Fruit fly (Drosophila melanogaster): Measurements from ENCODE around the gene Cp7Fb.

Cp7Fb gene

DNA sequence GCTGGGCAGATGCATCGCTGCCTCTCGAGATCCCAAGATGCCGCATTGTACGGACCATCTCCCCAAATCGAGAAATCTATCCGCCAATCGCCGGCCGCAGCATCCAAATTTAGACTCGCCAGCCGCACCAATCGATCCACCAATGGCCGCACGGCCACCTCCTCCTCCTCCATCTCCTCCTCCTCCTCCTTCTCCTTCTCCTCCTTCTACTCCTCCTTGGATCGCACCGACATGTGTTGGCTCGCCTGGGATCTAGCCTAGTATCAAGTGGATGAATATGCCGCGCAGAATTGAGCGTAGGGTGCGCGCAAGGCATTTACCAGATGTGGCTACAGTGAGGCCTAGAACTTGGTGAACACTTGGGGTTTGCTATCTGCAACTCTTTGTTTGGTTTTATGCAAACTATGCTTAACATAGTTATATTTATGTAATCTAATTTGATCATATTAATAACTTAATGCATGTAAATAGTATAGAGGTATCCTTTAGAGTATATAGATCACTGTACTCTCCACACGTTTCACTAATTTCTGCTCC is 18.6 kb upstream of the Cp7Fb start, which contains the start of gene org-1 (continued):
- peak; percentile 98 for TF ChIP-seq CG7372 (GFP tag; IDR thresholded peaks at IDR 0.05)
- TF ChIP-seq CG8290 (GFP tag; optimal IDR thresholded peaks at IDR 0.05): peak; percentile 91
- TF ChIP-seq CG8290 (tag; optimal IDR thresholded peaks at IDR 0.05): peak; percentile 82 to 97
- TF ChIP-seq chinmo (GFP tag; IDR thresholded peaks at IDR 0.05; ENCODE audit: partially characterized antibody): no peak
- TF ChIP-seq Ets97D (GFP tag; optimal IDR thresholded peaks at IDR 0.05): peak; percentile 57
- TF ChIP-seq D19A (tag; optimal IDR thresholded peaks at IDR 0.05): peak; percentile 92
- peak; percentile 75 for TF ChIP-seq Hey (tag; optimal IDR thresholded peaks at IDR 0.05)
- peak; percentile 24; the same call in 1 of the 2 replicates for TF ChIP-seq inv (GFP tag; IDR thresholded peaks at IDR 0.05; ENCODE audit: partially characterized antibody)
- TF ChIP-seq fd102C (GFP tag; optimal IDR thresholded peaks at IDR 0.05): peak; percentile 82
- peak; percentile 91 for TF ChIP-seq crol (GFP tag; IDR thresholded peaks at IDR 0.05)
- peak; percentile 94 for TF ChIP-seq Abd-B (GFP tag; optimal IDR thresholded peaks at IDR 0.05)
- TF ChIP-seq al (GFP tag; IDR thresholded peaks at IDR 0.05): peak; percentile 92
- peak; percentile 20 for TF ChIP-seq CG9876 (GFP tag; optimal IDR thresholded peaks at IDR 0.05)
- peak; percentile 95 for TF ChIP-seq tin (GFP tag; optimal IDR thresholded peaks at IDR 0.05)
- TF ChIP-seq Scr (GFP tag; IDR thresholded peaks at IDR 0.05; ENCODE audit: partially characterized antibody): no peak
- TF ChIP-seq HLH3B (GFP tag; IDR thresholded peaks at IDR 0.05): peak; percentile 98
- peak; percentile 88 for TF ChIP-seq CG18619 (GFP tag; optimal IDR thresholded peaks at IDR 0.05)
- peak; percentile 77 for TF ChIP-seq CG30020 (tag; optimal IDR thresholded peaks at IDR 0.05)
- peak; percentile 83 for TF ChIP-seq CG7745 (tag; optimal IDR thresholded peaks at IDR 0.05)
- TF ChIP-seq bbx (GFP tag; IDR thresholded peaks at IDR 0.05; ENCODE audit: partially characterized antibody): no peak
- peak; percentile 84 for TF ChIP-seq Hmr (GFP tag; optimal IDR thresholded peaks at IDR 0.05)
- TF ChIP-seq CG6854 (GFP tag; optimal IDR thresholded peaks at IDR 0.05): peak; percentile 82
- TF ChIP-seq B-H2 (GFP tag; optimal IDR thresholded peaks at IDR 0.05): peak; percentile 84
- TF ChIP-seq CG10462 (GFP tag; optimal IDR thresholded peaks at IDR 0.05): peak; percentile 91
- peak; percentile 97 for TF ChIP-seq Rfx (GFP tag; IDR thresholded peaks at IDR 0.05)
- TF ChIP-seq disco-r (GFP tag; optimal IDR thresholded peaks at IDR 0.05): peak; percentile 65
- no peak for TF ChIP-seq ash1 (GFP tag; optimal IDR thresholded peaks at IDR 0.05)
- peak; percentile 58 for TF ChIP-seq lbe (GFP tag; optimal IDR thresholded peaks at IDR 0.05)
- TF ChIP-seq CG9817 (tag; optimal IDR thresholded peaks at IDR 0.05): peak; percentile 96
- peak; percentile 95 for TF ChIP-seq toy (GFP tag; IDR thresholded peaks at IDR 0.05)
- peak; percentile 93 for TF ChIP-seq onecut (GFP tag; IDR thresholded peaks at IDR 0.05)
- peak; percentile 90 for TF ChIP-seq CG12071 (GFP tag; optimal IDR thresholded peaks at IDR 0.05)
- peak; percentile 72 for TF ChIP-seq sd (tag; optimal IDR thresholded peaks at IDR 0.05)
- TF ChIP-seq ttk (GFP tag; IDR thresholded peaks at IDR 0.05): peak; percentile 98
- TF ChIP-seq CG1603 (tag; optimal IDR thresholded peaks at IDR 0.05): peak; percentile 97
- TF ChIP-seq Usf (GFP tag; optimal IDR thresholded peaks at IDR 0.05): peak; percentile 91
- peak; percentile 95 for TF ChIP-seq danr (GFP tag; IDR thresholded peaks at IDR 0.05)
- peak; percentile 94 for TF ChIP-seq CG11504 (tag; optimal IDR thresholded peaks at IDR 0.05)
- TF ChIP-seq ara (GFP tag; IDR thresholded peaks at IDR 0.05): peak; percentile 99
- peak; percentile 89 for TF ChIP-seq MBD-R2 (GFP tag; IDR thresholded peaks at IDR 0.05)
- TF ChIP-seq CG34224 (GFP tag; IDR thresholded peaks at IDR 0.05; ENCODE audit: partially characterized antibody): no peak
- peak; percentile 84 for TF ChIP-seq Poxn (GFP tag; IDR thresholded peaks at IDR 0.05)
- peak; percentile 98 for TF ChIP-seq croc (GFP tag; conservative IDR thresholded peaks at IDR 0.05)
- TF ChIP-seq CG4617 (GFP tag; optimal IDR thresholded peaks at IDR 0.05; ENCODE audit: borderline replicate concordance): peak; percentile 78
- TF ChIP-seq gt (GFP tag; IDR thresholded peaks at IDR 0.05): peak; percentile 96
- peak; percentile 96 for TF ChIP-seq Xbp1 (GFP tag; optimal IDR thresholded peaks at IDR 0.05)
- TF ChIP-seq CG15601 (tag; optimal IDR thresholded peaks at IDR 0.05): peak; percentile 94
- TF ChIP-seq CG14441 (GFP tag; IDR thresholded peaks at IDR 0.05): peak; percentile 98
- TF ChIP-seq sqz (GFP tag; optimal IDR thresholded peaks at IDR 0.05): peak; percentile 96
- peak; percentile 95 for TF ChIP-seq CG12219 (GFP tag; optimal IDR thresholded peaks at IDR 0.05)

Measured in whole organism, embryonic.